Worm (Caenorhabditis elegans) whole organism, L2 larva: ENCODE data around the gene smc-5.

ENCODE experiments used
- ZK546.5 ChIP-seq: sonication (generic microtip); optimal IDR thresholded peaks from 2 replicates; lab custom pipeline; 2017; ENCODE audit warnings: missing biosample characterization, missing genetic modification characterization
- ama-1 ChIP-seq: fragments of 150-350 bp; optimal IDR thresholded peaks from 2 replicates; lab custom pipeline; 2018; ENCODE audit warnings: inconsistent platforms
- ceh-82 ChIP-seq: fragments of 150-350 bp; optimal IDR thresholded peaks from 2 replicates; lab custom pipeline; 2014; ENCODE audit warnings: missing biosample characterization, missing genetic modification characterization
- dmd-4 ChIP-seq: sonication (generic microtip); optimal IDR thresholded peaks from 2 replicates; lab custom pipeline; 2017; ENCODE audit warnings: missing biosample characterization, missing genetic modification characterization
- elt-1 ChIP-seq: fragments of 150-350 bp; optimal IDR thresholded peaks from 2 replicates; lab custom pipeline; 2014; ENCODE audit warnings: missing biosample characterization, missing genetic modification characterization
- elt-3 ChIP-seq: sonication (generic microtip); optimal IDR thresholded peaks from 2 replicates; lab custom pipeline; 2017; ENCODE audit warnings: missing biosample characterization, missing genetic modification characterization
- lin-13 ChIP-seq: fragments of 150-350 bp; optimal IDR thresholded peaks from 2 replicates; lab custom pipeline; 2014; ENCODE audit warnings: missing biosample characterization, missing genetic modification reagents, missing genetic modification characterization
- lsy-2 ChIP-seq, 2 experiments: fragments of 150-350 bp in 1 of 2; sonication (generic microtip) in 1 of 2; optimal IDR thresholded peaks; 2 replicates each; lab custom pipeline; 2014 to 2017; ENCODE audit warnings: missing biosample characterization in 2 of 2, missing genetic modification characterization in 2 of 2
- nhr-23 ChIP-seq: fragments of 150-350 bp; optimal IDR thresholded peaks from 2 replicates; lab custom pipeline; 2014; ENCODE audit warnings: missing biosample characterization, missing genetic modification reagents, missing genetic modification characterization
- nhr-237 ChIP-seq: fragments of 150-350 bp; optimal IDR thresholded peaks from 2 replicates; lab custom pipeline; 2014; ENCODE audit warnings: missing biosample characterization, missing genetic modification characterization
- nhr-6 ChIP-seq: fragments of 150-350 bp; optimal IDR thresholded peaks from 2 replicates; lab custom pipeline; 2014; ENCODE audit warnings: missing biosample characterization, missing genetic modification characterization
- snpc-4 ChIP-seq: fragments of 150-350 bp; optimal IDR thresholded peaks from 2 replicates; lab custom pipeline; 2014; ENCODE audit warnings: missing biosample characterization, missing genetic modification characterization
- unc-62 ChIP-seq: fragments of 150-350 bp; optimal IDR thresholded peaks from 2 replicates; lab custom pipeline; 2014; ENCODE audit warnings: missing biosample characterization, missing genetic modification reagents, missing genetic modification characterization
- ztf-4 ChIP-seq: fragments of 150-350 bp; optimal IDR thresholded peaks from 2 replicates; lab custom pipeline; 2014; ENCODE audit warnings: missing biosample characterization, missing genetic modification characterization

DNA sequence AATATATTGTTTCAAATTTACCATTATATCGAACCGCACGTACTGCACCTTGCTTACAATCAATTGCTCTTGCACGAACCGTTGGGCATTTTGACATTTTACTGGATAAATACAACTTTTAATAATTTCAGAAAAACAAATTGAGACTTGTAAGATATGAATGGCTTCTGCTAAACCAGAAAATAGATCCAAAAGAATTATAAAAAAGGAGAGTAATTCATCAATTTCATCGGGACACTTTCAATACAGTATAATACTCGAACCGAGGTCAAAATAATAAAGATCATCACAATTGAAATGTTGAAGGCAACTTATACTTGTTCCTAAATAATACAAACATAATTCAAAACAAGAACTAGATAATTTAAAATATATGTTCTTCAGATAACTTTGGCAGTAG lies 30.3 kb upstream of the smc-5 start, which contains the start of gene wdr-83:
- TF ChIP-seq ceh-82 (tag; lab: Kevin White, UChicago): no peak
- TF ChIP-seq ama-1 (lab: Kevin White, UChicago): no peak
- no peak for TF ChIP-seq nhr-237
- TF ChIP-seq elt-3 (tag; lab: Kevin White, UChicago): no peak
- TF ChIP-seq elt-1 (tag; lab: Kevin White, UChicago): no peak
- TF ChIP-seq nhr-6 (tag; lab: Kevin White, UChicago): no peak
- no peak for TF ChIP-seq nhr-23 (tag; lab: Kevin White, UChicago)
- no peak for TF ChIP-seq dmd-4 (tag; lab: Kevin White, UChicago)
- no peak for TF ChIP-seq snpc-4 (tag; lab: Kevin White, UChicago)
- TF ChIP-seq ztf-4 (tag; lab: Kevin White, UChicago): no peak
- TF ChIP-seq ZK546.5 (tag; lab: Kevin White, UChicago): no peak
- no peak for TF ChIP-seq unc-62 (GFP tag; lab: Kevin White, UChicago)
- TF ChIP-seq lsy-2 (tag; optimal IDR thresholded peaks at IDR 0.05; lab: Kevin White, UChicago): no peak
- TF ChIP-seq lin-13: no peak
